Fruit fly (Drosophila melanogaster) whole organism, prepupa: Measurements from ENCODE around the gene Myo61F.

ENCODE experiments used
- CG10631 ChIP-seq: fragments of 200-800 bp; sonication (Bioruptor generic); optimal IDR thresholded peaks from 2 replicates; lab custom pipeline; 2016; ENCODE audit warnings: missing biosample characterization, missing genetic modification characterization
- CG11294 ChIP-seq: fragments of 200-800 bp; sonication (Bioruptor generic); IDR thresholded peaks from 2 replicates; pipeline ENCODE4 v1.3.6; 2022; ENCODE audit warnings: missing biosample characterization, missing genetic modification characterization
- CG11762 ChIP-seq: fragments of 200-800 bp; sonication (Bioruptor generic); optimal IDR thresholded peaks from 3 replicates; lab custom pipeline; 2016; ENCODE audit warnings: missing biosample characterization, missing genetic modification characterization; ENCODE audit not compliant: insufficient read depth
- CG11902 ChIP-seq: fragments of 200-800 bp; sonication (Bioruptor generic); optimal IDR thresholded peaks from 3 replicates; lab custom pipeline; 2016; ENCODE audit warnings: missing biosample characterization, missing genetic modification characterization
- CG15336 ChIP-seq: fragments of 200-800 bp; sonication (Bioruptor generic); IDR thresholded peaks from 2 replicates; pipeline ENCODE4 v1.3.6; 2022; ENCODE audit warnings: missing biosample characterization, missing genetic modification characterization
- CG1621 ChIP-seq: fragments of 200-800 bp; sonication (Bioruptor generic); optimal IDR thresholded peaks from 3 replicates; lab custom pipeline; 2018; ENCODE audit warnings: missing biosample characterization, mild to moderate bottlenecking, missing genetic modification characterization
- CG3032 ChIP-seq: fragments of 200-800 bp; optimal IDR thresholded peaks from 2 replicates; lab custom pipeline; 2019; ENCODE audit warnings: missing biosample characterization, mild to moderate bottlenecking, missing genetic modification characterization, moderate library complexity
- CG32006 ChIP-seq: fragments of 200-800 bp; sonication (Bioruptor generic); optimal IDR thresholded peaks from 3 replicates; lab custom pipeline; 2017; ENCODE audit warnings: missing biosample characterization, mild to moderate bottlenecking, missing genetic modification characterization
- CG34406 ChIP-seq: fragments of 200-800 bp; sonication (Bioruptor generic); optimal IDR thresholded peaks from 3 replicates; lab custom pipeline; 2016; ENCODE audit warnings: missing biosample characterization, missing genetic modification characterization
- CG3919 ChIP-seq: fragments of 200-800 bp; sonication (Bioruptor generic); optimal IDR thresholded peaks from 3 replicates; lab custom pipeline; 2016; ENCODE audit warnings: missing biosample characterization, missing genetic modification characterization
- CG4318 ChIP-seq: fragments of 200-800 bp; sonication (Bioruptor generic); optimal IDR thresholded peaks from 3 replicates; lab custom pipeline; 2017; ENCODE audit warnings: missing biosample characterization, mild to moderate bottlenecking, missing genetic modification characterization
- CG6163 ChIP-seq: fragments of 200-800 bp; sonication (Bioruptor generic); IDR thresholded peaks from 3 replicates; pipeline ENCODE4 v1.3.6; 2022; ENCODE audit warnings: missing biosample characterization, missing genetic modification characterization
- CG6276 ChIP-seq: fragments of 200-800 bp; sonication (Bioruptor generic); optimal IDR thresholded peaks from 2 replicates; lab custom pipeline; 2017; ENCODE audit warnings: missing biosample characterization, mild to moderate bottlenecking, missing genetic modification characterization
- CG6792 ChIP-seq: fragments of 200-800 bp; sonication (Bioruptor generic); optimal IDR thresholded peaks from 3 replicates; lab custom pipeline; 2016; ENCODE audit warnings: missing biosample characterization, missing genetic modification characterization
- CG6808 ChIP-seq: fragments of 200-800 bp; sonication (Bioruptor generic); optimal IDR thresholded peaks from 3 replicates; lab custom pipeline; 2017; ENCODE audit warnings: missing biosample characterization, missing genetic modification characterization, mild to moderate bottlenecking, moderate library complexity, missing genetic modification reagents
- CG7368 ChIP-seq: fragments of 200-800 bp; sonication (Bioruptor generic); optimal IDR thresholded peaks from 3 replicates; lab custom pipeline; 2016; ENCODE audit warnings: missing biosample characterization, missing genetic modification characterization
- CG8119 ChIP-seq: fragments of 200-800 bp; sonication (Bioruptor generic); IDR thresholded peaks from 3 replicates; pipeline ENCODE4 v1.3.6; 2022; ENCODE audit warnings: missing biosample characterization, missing genetic modification characterization
- CG8319 ChIP-seq: fragments of 200-800 bp; sonication (Bioruptor generic); optimal IDR thresholded peaks from 3 replicates; lab custom pipeline; 2016; ENCODE audit warnings: missing biosample characterization, missing genetic modification characterization
- CG8632 ChIP-seq: fragments of 200-800 bp; sonication (Bioruptor generic); optimal IDR thresholded peaks from 3 replicates; lab custom pipeline; 2016; ENCODE audit warnings: missing biosample characterization, missing genetic modification characterization
- CG9139 ChIP-seq: fragments of 200-800 bp; sonication (Bioruptor generic); optimal IDR thresholded peaks from 3 replicates; lab custom pipeline; 2017; ENCODE audit warnings: missing biosample characterization, mild to moderate bottlenecking, missing genetic modification characterization
- Eip75B ChIP-seq: fragments of 200-800 bp; sonication (Bioruptor generic); optimal IDR thresholded peaks from 3 replicates; lab custom pipeline; 2016; ENCODE audit warnings: missing biosample characterization, missing genetic modification characterization
- Eip78C ChIP-seq: fragments of 200-800 bp; sonication (Bioruptor generic); peaks from one replicate; lab custom pipeline; 2016; ENCODE audit warnings: missing biosample characterization, missing genetic modification characterization
- Ets21C ChIP-seq: fragments of 200-800 bp; sonication (Bioruptor generic); optimal IDR thresholded peaks from 3 replicates; lab custom pipeline; 2016; ENCODE audit warnings: missing biosample characterization, missing genetic modification characterization
- Hr38 ChIP-seq: sonication (Bioruptor generic); optimal IDR thresholded peaks from 2 replicates; lab custom pipeline; 2016; ENCODE audit warnings: missing biosample characterization, missing genetic modification characterization
- Hr39 ChIP-seq: fragments of 200-800 bp; sonication (Bioruptor generic); optimal IDR thresholded peaks from 2 replicates; lab custom pipeline; 2016; ENCODE audit warnings: missing biosample characterization, missing genetic modification characterization
- Hr4 ChIP-seq: fragments of 200-800 bp; sonication (Bioruptor generic); optimal IDR thresholded peaks from 3 replicates; lab custom pipeline; 2016; ENCODE audit warnings: missing biosample characterization, missing genetic modification characterization
- Lpt ChIP-seq: fragments of 200-800 bp; sonication (Bioruptor generic); optimal IDR thresholded peaks from 3 replicates; lab custom pipeline; 2016; ENCODE audit warnings: missing biosample characterization, missing genetic modification characterization
- Met ChIP-seq: fragments of 200-800 bp; sonication (Bioruptor generic); optimal IDR thresholded peaks from 3 replicates; lab custom pipeline; 2016; ENCODE audit warnings: missing biosample characterization, missing genetic modification characterization
- OdsH ChIP-seq: fragments of 200-800 bp; sonication (Bioruptor generic); optimal IDR thresholded peaks from 3 replicates; lab custom pipeline; 2016; ENCODE audit warnings: missing biosample characterization, missing genetic modification characterization
- Smox ChIP-seq: fragments of 200-800 bp; sonication (Bioruptor generic); optimal IDR thresholded peaks from 3 replicates; lab custom pipeline; 2016; ENCODE audit warnings: missing biosample characterization, missing genetic modification characterization
- Sox102F ChIP-seq: fragments of 200-800 bp; sonication (Bioruptor generic); optimal IDR thresholded peaks from 2 replicates; lab custom pipeline; 2016; ENCODE audit warnings: missing biosample characterization, mild to moderate bottlenecking, missing genetic modification characterization
- Sox14 ChIP-seq: fragments of 200-800 bp; sonication (Bioruptor generic); optimal IDR thresholded peaks from 3 replicates; lab custom pipeline; 2016; ENCODE audit warnings: missing biosample characterization, missing genetic modification characterization
- Sox15 ChIP-seq: fragments of 200-800 bp; sonication (Bioruptor generic); optimal IDR thresholded peaks from 3 replicates; lab custom pipeline; 2016; ENCODE audit warnings: missing biosample characterization, missing genetic modification characterization
- achi ChIP-seq: fragments of 200-800 bp; sonication (Bioruptor generic); optimal IDR thresholded peaks from 3 replicates; lab custom pipeline; 2016; ENCODE audit warnings: missing biosample characterization, missing genetic modification characterization
- acj6 ChIP-seq: fragments of 200-800 bp; sonication (Bioruptor generic); optimal IDR thresholded peaks from 3 replicates; lab custom pipeline; 2016; ENCODE audit warnings: missing biosample characterization, missing genetic modification characterization
- cyc ChIP-seq: fragments of 200-800 bp; sonication (Bioruptor generic); optimal IDR thresholded peaks from 3 replicates; lab custom pipeline; 2016; ENCODE audit warnings: missing biosample characterization, missing genetic modification characterization
- dsx ChIP-seq: fragments of 200-800 bp; optimal IDR thresholded peaks from 3 replicates; lab custom pipeline; 2019; ENCODE audit warnings: missing biosample characterization, mild to moderate bottlenecking, missing genetic modification characterization, moderate library complexity; ENCODE audit not compliant: poor library complexity, severe bottlenecking
- eg ChIP-seq: fragments of 200-800 bp; sonication (Bioruptor generic); IDR thresholded peaks from 3 replicates; pipeline ENCODE4 v1.3.6; 2022; ENCODE audit warnings: missing biosample characterization, missing genetic modification characterization
- esn ChIP-seq: fragments of 200-800 bp; sonication (Bioruptor generic); optimal IDR thresholded peaks from 2 replicates; lab custom pipeline; 2016; ENCODE audit warnings: missing biosample characterization, mild to moderate bottlenecking, missing genetic modification characterization, moderate library complexity
- fd59A ChIP-seq: fragments of 200-800 bp; sonication (Bioruptor generic); optimal IDR thresholded peaks from 2 replicates; lab custom pipeline; 2017; ENCODE audit warnings: missing biosample characterization, mild to moderate bottlenecking, missing genetic modification characterization, missing genetic modification reagents
- fd85E ChIP-seq: fragments of 200-800 bp; sonication (Bioruptor generic); optimal IDR thresholded peaks from 3 replicates; lab custom pipeline; 2016; ENCODE audit warnings: missing biosample characterization, missing genetic modification characterization
- fkh ChIP-seq: fragments of 200-800 bp; sonication (Bioruptor generic); optimal IDR thresholded peaks from 3 replicates; lab custom pipeline; 2017; ENCODE audit warnings: missing biosample characterization, mild to moderate bottlenecking, missing genetic modification characterization, moderate library complexity
- lz ChIP-seq: fragments of 200-800 bp; sonication (Bioruptor generic); optimal IDR thresholded peaks from 3 replicates; lab custom pipeline; 2016; ENCODE audit warnings: missing biosample characterization, missing genetic modification characterization
- net ChIP-seq: fragments of 200-800 bp; sonication (Bioruptor generic); optimal IDR thresholded peaks from 3 replicates; lab custom pipeline; 2016; ENCODE audit warnings: missing biosample characterization, missing genetic modification characterization
- pdm3 ChIP-seq: fragments of 200-800 bp; sonication (Bioruptor generic); optimal IDR thresholded peaks from 3 replicates; lab custom pipeline; 2016; ENCODE audit warnings: missing biosample characterization, missing genetic modification characterization
- salr ChIP-seq, 2 experiments: fragments of 200-800 bp; sonication (Bioruptor generic); optimal IDR thresholded peaks; 3 replicates each; lab custom pipeline; 2016 to 2018; ENCODE audit warnings: missing biosample characterization in 2 of 2, missing genetic modification characterization in 2 of 2, mild to moderate bottlenecking in 1 of 2
- spab ChIP-seq: fragments of 200-800 bp; sonication (Bioruptor generic); optimal IDR thresholded peaks from 2 replicates; lab custom pipeline; 2017; ENCODE audit warnings: missing biosample characterization, mild to moderate bottlenecking, missing genetic modification characterization, missing genetic modification reagents
- ss ChIP-seq, 2 experiments: fragments of 200-800 bp; sonication (Bioruptor generic); optimal IDR thresholded peaks; 2 replicates in 1 of 2; 3 replicates in 1 of 2; lab custom pipeline; 2017 to 2018; ENCODE audit warnings: mild to moderate bottlenecking in 2 of 2, missing biosample characterization in 2 of 2, missing genetic modification characterization in 2 of 2, moderate library complexity in 1 of 2
- svp ChIP-seq: fragments of 200-800 bp; sonication (Bioruptor generic); peaks from one replicate; lab custom pipeline; 2016; ENCODE audit warnings: missing biosample characterization, missing genetic modification characterization
- topi ChIP-seq: fragments of 200-800 bp; sonication (Bioruptor generic); optimal IDR thresholded peaks from 3 replicates; lab custom pipeline; 2016; ENCODE audit warnings: missing biosample characterization, missing genetic modification characterization
- vri ChIP-seq: fragments of 200-800 bp; sonication (Bioruptor generic); optimal IDR thresholded peaks from 3 replicates; lab custom pipeline; 2016; ENCODE audit warnings: missing biosample characterization, mild to moderate bottlenecking, missing genetic modification characterization

Gene Myo61F

dm6 chr3L:1313039-1313766 is 5.1 kb upstream of the Myo61F start, which contains the start of the genes sturkopf and Herc4:
Gene sturkopf, minus strand, starts transcription at chr3L:1313377.
Gene Herc4, plus strand, starts transcription at chr3L:1313696.
- TF ChIP-seq Eip78C, result peak; percentile 93
- TF ChIP-seq Sox102F (GFP tag; lab: Kevin White, UChicago), result no peak
- TF ChIP-seq CG9139, result no peak
- TF ChIP-seq Hr38 (GFP tag; lab: Kevin White, UChicago), result no peak
- no peak for TF ChIP-seq Hr4 (GFP tag; lab: Kevin White, UChicago)
- no peak for TF ChIP-seq Smox
- peak in 1 of 2 experiments; percentile 41 for TF ChIP-seq salr (GFP tag; optimal IDR thresholded peaks at IDR 0.05; lab: Kevin White, UChicago)
- peak; percentile 48 for TF ChIP-seq dsx
- TF ChIP-seq Met, result no peak
- TF ChIP-seq CG32006, result peak; percentile 87
- TF ChIP-seq achi (GFP tag; lab: Kevin White, UChicago), result peak; percentile 68
- peak; percentile 93 for TF ChIP-seq esn
- TF ChIP-seq CG34406 (GFP tag; lab: Kevin White, UChicago), result peak; percentile 70
- peak; percentile 88 for TF ChIP-seq Sox14 (GFP tag; lab: Kevin White, UChicago)
- TF ChIP-seq CG8119 (GFP tag; lab: Robert Waterston, UW), result peak; percentile 45
- no peak for TF ChIP-seq CG4318 (GFP tag; lab: Kevin White, UChicago)
- peak; percentile 92 for TF ChIP-seq lz (GFP tag; lab: Kevin White, UChicago)
- no peak for TF ChIP-seq CG6276 (GFP tag; lab: Kevin White, UChicago)
- TF ChIP-seq spab (GFP tag; lab: Kevin White, UChicago), result peak; percentile 21
- TF ChIP-seq fkh (GFP tag; lab: Kevin White, UChicago), result no peak
- TF ChIP-seq Hr39, result peak; percentile 83
- TF ChIP-seq CG11294 (GFP tag; lab: Robert Waterston, UW), result no peak
- TF ChIP-seq cyc (GFP tag; lab: Kevin White, UChicago), result peak; percentile 60
- TF ChIP-seq fd85E (GFP tag; lab: Kevin White, UChicago), result no peak
- peak; percentile 64 for TF ChIP-seq Lpt (GFP tag; lab: Kevin White, UChicago)
- peak; percentile 81 for TF ChIP-seq pdm3 (GFP tag; lab: Kevin White, UChicago)
- peak; percentile 78 for TF ChIP-seq CG8632 (GFP tag; lab: Kevin White, UChicago)
- TF ChIP-seq OdsH (GFP tag; lab: Kevin White, UChicago), result peak; percentile 76
- TF ChIP-seq acj6 (GFP tag; lab: Kevin White, UChicago), result peak; percentile 82
- peak; percentile 96 for TF ChIP-seq CG10631 (GFP tag; lab: Kevin White, UChicago)
- peak; percentile 40 to 75 for TF ChIP-seq ss (GFP tag; optimal IDR thresholded peaks at IDR 0.05; lab: Kevin White, UChicago)
- peak; percentile 84 for TF ChIP-seq CG6163
- TF ChIP-seq CG8319 (GFP tag; lab: Kevin White, UChicago), result peak; percentile 55
- peak; percentile 85 for TF ChIP-seq CG6792 (GFP tag; lab: Kevin White, UChicago)
- TF ChIP-seq Sox15, result peak; percentile 76
- TF ChIP-seq Ets21C (GFP tag; lab: Kevin White, UChicago), result no peak
- TF ChIP-seq Eip75B (GFP tag; lab: Kevin White, UChicago), result no peak
- peak; percentile 59; the same call in 2 of the 3 replicates for TF ChIP-seq eg
- TF ChIP-seq topi (GFP tag; lab: Kevin White, UChicago), result peak; percentile 79
- peak; percentile 38 for TF ChIP-seq CG1621 (tag; lab: Kevin White, UChicago)
- TF ChIP-seq fd59A (GFP tag; lab: Kevin White, UChicago), result peak; percentile 71
- TF ChIP-seq CG3032, result peak; percentile 83
- TF ChIP-seq vri (GFP tag; lab: Kevin White, UChicago), result peak; percentile 40
- TF ChIP-seq CG3919, result no peak
- no peak for TF ChIP-seq CG6808 (GFP tag; lab: Kevin White, UChicago)
- peak; percentile 41 for TF ChIP-seq CG11902 (GFP tag; lab: Kevin White, UChicago)
- peak; percentile 57 for TF ChIP-seq CG11762
- no peak; the same call in none of the 2 replicates for TF ChIP-seq CG15336 (GFP tag; lab: Robert Waterston, UW)
- TF ChIP-seq svp (GFP tag; lab: Kevin White, UChicago), result peak; percentile 97
- TF ChIP-seq CG7368, result no peak
- TF ChIP-seq net, result peak; percentile 75
